Fruit fly (Drosophila melanogaster): ENCODE results near the gene eIF4E5.

Gene eIF4E5

dm6 chr3L:7869715-7870387 lies 24.8 kb upstream of the eIF4E5 start:
- TF ChIP-seq Dll (optimal IDR thresholded peaks at IDR 0.05): peak; percentile 59
- no peak for TF ChIP-seq EcR (GFP tag; optimal IDR thresholded peaks at IDR 0.05)

- TF ChIP-seq Dll (optimal IDR thresholded peaks at IDR 0.05): no peak
- no peak for TF ChIP-seq usp (GFP tag; optimal IDR thresholded peaks at IDR 0.05)
- no peak for TF ChIP-seq CG8478 (optimal IDR thresholded peaks at IDR 0.05)
These were observed 24.3 kb upstream of the eIF4E5 start for dm6 chr3L:7870388-7870740.

DNA sequence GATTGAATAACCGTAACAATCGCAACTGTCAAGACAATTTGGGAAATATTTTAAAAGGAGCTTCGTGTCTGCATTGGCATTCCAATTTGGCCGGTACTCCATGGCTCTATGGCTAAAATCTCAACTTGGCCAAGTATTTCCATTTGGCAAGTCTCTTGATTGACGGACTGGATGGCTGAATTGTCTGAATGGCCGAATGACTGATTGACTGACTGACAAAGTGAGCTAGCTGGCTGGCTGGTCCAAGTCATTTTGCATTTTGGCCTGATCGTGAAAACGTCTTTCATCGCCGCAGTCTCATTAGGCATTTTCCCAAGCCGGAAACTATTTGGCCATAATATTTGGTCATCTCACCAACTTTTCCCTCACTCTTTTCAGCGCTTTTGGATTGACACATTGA lies 20.2 kb upstream of the eIF4E5 start:
- TF ChIP-seq psq (optimal IDR thresholded peaks at IDR 0.05): no peak
- TF ChIP-seq CG8478 (optimal IDR thresholded peaks at IDR 0.05): no peak
- no peak for TF ChIP-seq EcR (GFP tag; optimal IDR thresholded peaks at IDR 0.05)
- no peak for TF ChIP-seq pan (optimal IDR thresholded peaks at IDR 0.05)
- TF ChIP-seq Dll (optimal IDR thresholded peaks at IDR 0.05): no peak
- no peak for TF ChIP-seq usp (GFP tag; optimal IDR thresholded peaks at IDR 0.05)

DNA sequence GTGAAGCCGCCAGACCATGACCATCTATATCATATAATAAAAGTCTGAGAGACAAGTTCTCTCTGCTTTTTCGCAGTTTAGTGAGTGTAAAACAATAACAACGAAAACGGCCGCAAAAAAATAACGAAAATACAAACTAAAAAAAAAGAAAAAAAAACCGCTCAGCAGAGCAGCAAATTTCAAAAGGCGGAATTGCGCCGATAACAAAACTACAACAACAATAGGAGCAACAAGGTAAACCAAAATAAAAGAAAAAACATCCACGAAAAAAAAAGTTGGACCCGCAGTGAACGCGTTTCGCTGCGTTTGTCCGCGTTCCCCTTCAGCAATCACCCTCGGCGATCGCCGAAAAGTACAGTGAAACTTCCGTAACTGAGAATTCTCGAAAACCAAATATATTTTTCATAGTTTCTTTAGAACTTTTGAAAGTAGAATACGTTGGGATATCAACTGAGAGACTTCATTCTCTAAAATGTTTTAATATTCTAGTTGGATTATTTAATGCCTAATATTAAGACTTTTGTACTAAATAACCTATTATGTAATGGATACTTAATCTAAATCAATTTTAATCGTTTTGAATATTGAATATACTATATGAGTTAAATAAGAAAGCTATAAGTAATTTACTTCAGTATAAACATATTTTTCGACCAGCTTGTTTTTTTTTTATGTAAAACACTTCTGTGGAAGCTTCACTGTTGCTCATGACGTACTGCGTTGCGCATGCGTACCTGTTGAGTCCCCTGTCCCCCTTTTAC lies 18.9 kb upstream of the eIF4E5 start:
- TF ChIP-seq pan (optimal IDR thresholded peaks at IDR 0.05) (no peak), Dll (optimal IDR thresholded peaks at IDR 0.05) (no peak), EcR (GFP tag; optimal IDR thresholded peaks at IDR 0.05) (no peak), CG8478 (optimal IDR thresholded peaks at IDR 0.05) (no peak), usp (GFP tag; optimal IDR thresholded peaks at IDR 0.05) (no peak), psq (optimal IDR thresholded peaks at IDR 0.05) (no peak)

dm6 chr3L:7876367-7876703 lies 18.3 kb upstream of the eIF4E5 start:
- TF ChIP-seq pan (optimal IDR thresholded peaks at IDR 0.05) (no peak), CG8478 (optimal IDR thresholded peaks at IDR 0.05) (no peak), EcR (GFP tag; optimal IDR thresholded peaks at IDR 0.05) (no peak), psq (optimal IDR thresholded peaks at IDR 0.05) (no peak), Dll (optimal IDR thresholded peaks at IDR 0.05) (no peak), usp (GFP tag; optimal IDR thresholded peaks at IDR 0.05) (no peak)

DNA sequence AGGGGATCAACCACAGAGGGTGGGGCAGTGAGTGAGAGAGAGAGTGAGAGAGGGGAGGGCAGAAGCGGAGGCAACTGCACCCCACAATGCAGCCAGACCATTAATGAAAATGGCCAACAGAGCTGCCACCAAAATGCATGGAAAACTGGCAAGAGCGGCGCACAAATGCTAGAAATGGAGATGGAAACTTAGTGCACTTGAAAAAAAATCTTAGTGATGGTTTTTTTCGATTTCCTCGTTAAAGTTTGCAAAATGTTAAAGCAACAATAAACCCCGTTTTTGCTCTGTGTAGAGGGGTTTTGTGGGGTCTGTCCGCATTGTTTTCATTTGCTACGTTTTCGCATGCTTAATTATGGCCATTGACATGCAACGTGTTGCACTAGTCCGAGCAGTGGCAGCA lies 17.2 kb upstream of the eIF4E5 start:
- TF ChIP-seq usp (GFP tag; optimal IDR thresholded peaks at IDR 0.05) (no peak), psq (optimal IDR thresholded peaks at IDR 0.05) (no peak), EcR (GFP tag; optimal IDR thresholded peaks at IDR 0.05) (no peak), Dll (optimal IDR thresholded peaks at IDR 0.05) (no peak), CG8478 (optimal IDR thresholded peaks at IDR 0.05) (no peak), pan (optimal IDR thresholded peaks at IDR 0.05) (no peak)

- no peak for TF ChIP-seq usp (GFP tag; optimal IDR thresholded peaks at IDR 0.05)
- TF ChIP-seq psq (optimal IDR thresholded peaks at IDR 0.05): no peak
- TF ChIP-seq EcR (GFP tag; optimal IDR thresholded peaks at IDR 0.05): no peak
- TF ChIP-seq CG8478 (optimal IDR thresholded peaks at IDR 0.05): no peak
- TF ChIP-seq pan (optimal IDR thresholded peaks at IDR 0.05): no peak
- no peak for TF ChIP-seq Dll (optimal IDR thresholded peaks at IDR 0.05)
These were observed 15.1 kb upstream of the eIF4E5 start for dm6 chr3L:7879616-7880015.

- no peak for TF ChIP-seq CG8478 (optimal IDR thresholded peaks at IDR 0.05)
- TF ChIP-seq EcR (GFP tag; optimal IDR thresholded peaks at IDR 0.05): no peak
- TF ChIP-seq usp (GFP tag; optimal IDR thresholded peaks at IDR 0.05): no peak
These were observed 13.6 kb upstream of the eIF4E5 start for dm6 chr3L:7881127-7881526.

DNA sequence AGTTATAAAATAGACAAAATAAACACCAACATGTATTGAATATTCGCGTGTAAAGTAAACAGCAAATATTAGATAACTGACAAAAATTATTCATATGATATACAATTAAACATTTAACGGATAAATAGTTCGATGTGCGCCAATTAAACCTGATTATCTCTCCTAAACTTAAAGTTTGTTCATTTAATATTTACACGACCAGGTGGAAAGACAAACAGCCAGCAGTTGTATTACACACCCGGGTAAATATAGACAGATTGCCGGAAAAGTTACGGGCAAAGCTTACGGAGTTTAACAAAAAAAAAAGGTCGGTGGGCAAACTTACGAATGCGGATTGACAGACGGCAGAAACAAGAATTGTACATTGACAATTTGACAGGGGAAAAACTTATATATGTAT lies 12.6 kb upstream of the eIF4E5 start:
- TF ChIP-seq pan (optimal IDR thresholded peaks at IDR 0.05): no peak
- TF ChIP-seq Dll (optimal IDR thresholded peaks at IDR 0.05): no peak
- no peak for TF ChIP-seq usp (GFP tag; optimal IDR thresholded peaks at IDR 0.05)
- TF ChIP-seq psq (optimal IDR thresholded peaks at IDR 0.05): no peak
- no peak for TF ChIP-seq CG8478 (optimal IDR thresholded peaks at IDR 0.05)
- TF ChIP-seq EcR (GFP tag; optimal IDR thresholded peaks at IDR 0.05): no peak

- TF ChIP-seq Dll (optimal IDR thresholded peaks at IDR 0.05) (no peak), usp (GFP tag; optimal IDR thresholded peaks at IDR 0.05) (no peak)
These were observed 11.4 kb upstream of the eIF4E5 start for dm6 chr3L:7883298-7883697.

DNA sequence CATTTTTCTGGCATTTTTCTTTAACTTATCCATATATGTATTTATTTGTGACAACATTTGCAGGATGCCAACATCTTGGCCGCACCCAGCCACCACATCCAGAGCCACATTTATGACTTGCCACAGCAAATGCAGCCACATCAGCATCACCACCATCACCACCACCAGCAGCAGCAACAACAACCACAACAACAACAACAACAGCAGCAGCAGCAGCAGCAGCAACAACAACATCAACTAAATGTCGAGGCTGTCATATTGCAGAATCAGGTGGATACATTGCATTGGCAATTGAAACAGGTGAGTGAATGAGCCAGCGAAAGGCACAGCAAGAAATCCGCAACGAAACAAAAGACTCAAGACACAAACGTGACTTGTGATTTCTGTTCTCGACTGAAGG lies 4.7 kb upstream of the eIF4E5 start:
- no peak for TF ChIP-seq psq (optimal IDR thresholded peaks at IDR 0.05)
- TF ChIP-seq CG8478 (optimal IDR thresholded peaks at IDR 0.05): no peak
- no peak for TF ChIP-seq Dll (optimal IDR thresholded peaks at IDR 0.05)
- TF ChIP-seq EcR (GFP tag; optimal IDR thresholded peaks at IDR 0.05): no peak
- no peak for TF ChIP-seq pan (optimal IDR thresholded peaks at IDR 0.05)

DNA sequence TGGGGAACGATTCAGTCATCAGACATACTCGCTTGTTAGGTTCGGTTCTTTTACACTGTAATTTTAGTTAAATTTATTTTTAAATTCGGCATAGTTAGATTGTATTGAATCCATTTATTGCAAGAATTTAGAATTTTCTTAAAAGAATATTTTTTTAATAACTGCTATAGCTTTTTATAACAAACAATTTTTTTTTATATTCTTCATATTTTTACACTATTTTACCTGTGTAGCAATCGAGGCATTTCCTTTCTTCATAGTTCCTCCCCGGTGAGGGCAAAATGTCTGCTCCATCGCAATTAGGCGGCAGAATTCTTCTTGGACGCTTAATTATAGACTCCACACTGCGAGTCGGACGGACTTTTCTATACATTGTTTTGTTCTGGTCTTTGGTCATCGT lies 4.1 kb upstream of the eIF4E5 start:
- TF ChIP-seq Dll (optimal IDR thresholded peaks at IDR 0.05) (no peak), usp (GFP tag; optimal IDR thresholded peaks at IDR 0.05) (no peak), EcR (GFP tag; optimal IDR thresholded peaks at IDR 0.05) (no peak), CG8478 (optimal IDR thresholded peaks at IDR 0.05) (no peak), pan (optimal IDR thresholded peaks at IDR 0.05) (no peak), psq (optimal IDR thresholded peaks at IDR 0.05) (no peak)

DNA sequence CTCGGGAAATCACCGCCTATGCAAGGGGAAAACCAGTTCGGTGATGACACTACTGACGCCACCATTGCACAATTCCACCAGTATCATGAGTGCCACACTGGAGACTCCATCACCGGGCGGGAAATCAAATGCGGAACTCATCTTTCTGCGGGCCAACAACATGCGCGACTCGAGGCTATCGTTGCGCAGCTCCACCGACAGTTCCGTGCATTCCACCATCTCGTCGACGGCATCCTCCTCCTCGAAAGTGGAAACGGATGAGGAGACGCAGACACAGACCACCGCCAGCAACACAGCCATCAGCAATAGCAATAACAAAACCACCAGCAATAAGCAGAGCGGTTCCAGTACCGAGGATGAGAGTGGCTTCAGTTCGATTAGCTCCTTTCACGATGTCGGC lies 840 bp upstream of the eIF4E5 start:
- TF ChIP-seq pan (optimal IDR thresholded peaks at IDR 0.05): no peak

All from whole organism.